Worm (Caenorhabditis elegans): ENCODE measurements around the gene W01D2.3.

- TF ChIP-seq him-1 (tag; optimal IDR thresholded peaks at IDR 0.05) = no peak
- TF ChIP-seq dao-5 (tag; optimal IDR thresholded peaks at IDR 0.05) = no peak
- no peak for TF ChIP-seq W03F9.2 (tag; optimal IDR thresholded peaks at IDR 0.05)
These were observed 8.1 kb upstream of the W01D2.3 start, which contains the start of gene osta-3 for ce11 chrII:14812231-14812630.
